Worm (Caenorhabditis elegans): ENCODE measurements around the gene C36E8.4.

ce11 chrIII:3976291-3976690, 35.8 kb upstream of the C36E8.4 start, which contains the start of gene msi-1:
- no peak for TF ChIP-seq egl-27 (tag; optimal IDR thresholded peaks at IDR 0.05)
- TF ChIP-seq Y5F2A.4 (GFP tag; optimal IDR thresholded peaks at IDR 0.05), result no peak
- no peak for TF ChIP-seq D1046.2 (GFP tag; IDR thresholded peaks at IDR 0.05)

All from whole organism, L4 larva.